Worm (Caenorhabditis elegans) whole organism, young adult: ENCODE measurements around the gene K12D12.4.

Experiments
- F37B4.10 ChIP-seq: fragments of 200-800 bp; sonication (Bioruptor generic); IDR thresholded peaks from 2 replicates; pipeline ENCODE4 v1.3.6; 2022; ENCODE audit warnings: missing genetic modification characterization, missing compliant biosample characterization
- akir-1 ChIP-seq: fragments of 200-800 bp; sonication (Bioruptor generic); optimal IDR thresholded peaks from 2 replicates; lab custom pipeline; 2018; ENCODE audit warnings: mild to moderate bottlenecking, missing genetic modification characterization, moderate library complexity, missing compliant biosample characterization
- ceh-91 ChIP-seq: fragments of 200-800 bp; sonication (Bioruptor generic); IDR thresholded peaks from 2 replicates; pipeline ENCODE4 v1.3.6; 2022; ENCODE audit warnings: missing genetic modification reagents, missing genetic modification characterization, missing compliant biosample characterization
- ets-4 ChIP-seq: fragments of 200-800 bp; sonication (Bioruptor generic); optimal IDR thresholded peaks from 2 replicates; lab custom pipeline; 2018; ENCODE audit warnings: mild to moderate bottlenecking, missing genetic modification characterization, missing compliant biosample characterization
- him-1 ChIP-seq: sonication (generic microtip); optimal IDR thresholded peaks from 2 replicates; lab custom pipeline; 2016; ENCODE audit warnings: missing genotype, missing genetic modification reagents, missing genetic modification characterization, missing compliant biosample characterization
- mxl-1 ChIP-seq: sonication (generic microtip); optimal IDR thresholded peaks from 2 replicates; lab custom pipeline; 2016; ENCODE audit warnings: missing genetic modification characterization, missing compliant biosample characterization
- tbp1 ChIP-seq: fragments of 200-800 bp; sonication (Bioruptor generic); optimal IDR thresholded peaks from 2 replicates; lab custom pipeline; 2018; ENCODE audit warnings: mild to moderate bottlenecking, missing genetic modification characterization, missing compliant biosample characterization
- unc-130 ChIP-seq: sonication (generic microtip); optimal IDR thresholded peaks from 2 replicates; lab custom pipeline; 2016; ENCODE audit warnings: missing genetic modification reagents, missing genetic modification characterization, missing compliant biosample characterization
- zfh-2 ChIP-seq: fragments of 200-800 bp; sonication (Bioruptor generic); conservative IDR thresholded peaks from 2 replicates; pipeline ENCODE4 v1.3.6; 2022; ENCODE audit warnings: missing genetic modification reagents, missing genetic modification characterization, missing compliant biosample characterization
- ztf-28 ChIP-seq: fragments of 200-800 bp; sonication (Bioruptor generic); IDR thresholded peaks from 2 replicates; pipeline ENCODE4 v1.3.6; 2022; ENCODE audit warnings: missing genetic modification reagents, missing genetic modification characterization, missing compliant biosample characterization

- TF ChIP-seq mxl-1 (no peak), F37B4.10 (no peak), zfh-2 (GFP tag; lab: Robert Waterston, UW) (no peak), tbp1 (GFP tag; lab: Kevin White, UChicago) (no peak), unc-130 (GFP tag; lab: Kevin White, UChicago) (no peak), him-1 (tag; lab: Kevin White, UChicago) (no peak), akir-1 (no peak), ceh-91 (no peak), ets-4 (GFP tag; lab: Kevin White, UChicago) (no peak), ztf-28 (GFP tag; lab: Robert Waterston, UW) (no peak)
Measured at ce11 chrII:11816475-11816874, 49.1 kb downstream of the K12D12.4 start, which contains the start of gene pap-3.
